Fruit fly (Drosophila melanogaster): Measurements from ENCODE around the gene Bcat.

dm6 chrX:13369438-13369837 is 27.3 kb upstream of the Bcat start:
- TF ChIP-seq fkh (GFP tag; optimal IDR thresholded peaks at IDR 0.05) (no peak), Eip93F (GFP tag; optimal IDR thresholded peaks at IDR 0.05) (no peak), Hr39 (GFP tag; optimal IDR thresholded peaks at IDR 0.05) (no peak), Sox102F (GFP tag; optimal IDR thresholded peaks at IDR 0.05) (no peak), Gug (GFP tag; IDR thresholded peaks at IDR 0.05) (no peak)
